Fruit fly (Drosophila melanogaster) whole organism, pupa: ENCODE results near the gene Obp85a.

Experiments used
- CG10348 ChIP-seq: fragments of 200-800 bp; sonication (Bioruptor generic); IDR thresholded peaks from 2 replicates; pipeline ENCODE4 v1.3.6; 2022; ENCODE audit warnings: missing biosample characterization, missing genetic modification characterization
- CG12605 ChIP-seq: fragments of 200-800 bp; sonication (Bioruptor generic); IDR thresholded peaks from 2 replicates; pipeline ENCODE4 v1.3.6; 2022; ENCODE audit warnings: missing biosample characterization, missing genetic modification characterization
- CG14655 ChIP-seq: fragments of 200-800 bp; sonication (Bioruptor generic); optimal IDR thresholded peaks from 3 replicates; lab custom pipeline; 2017; ENCODE audit warnings: mild to moderate bottlenecking, missing biosample characterization, missing genetic modification reagents, missing genetic modification characterization
- CG15710 ChIP-seq: fragments of 200-800 bp; sonication (Bioruptor generic); optimal IDR thresholded peaks from 2 replicates; lab custom pipeline; 2018; ENCODE audit warnings: missing biosample characterization, mild to moderate bottlenecking, missing genetic modification characterization, moderate library complexity
- CG17806 ChIP-seq: fragments of 200-800 bp; sonication (Bioruptor generic); optimal IDR thresholded peaks from 2 replicates; lab custom pipeline; 2018; ENCODE audit warnings: missing biosample characterization, mild to moderate bottlenecking, missing genetic modification characterization, moderate library complexity
- CG4496 ChIP-seq: fragments of 200-800 bp; sonication (Bioruptor generic); IDR thresholded peaks from 3 replicates; pipeline ENCODE4 v1.3.6; 2022; ENCODE audit warnings: missing biosample characterization, missing genetic modification characterization
- CG8159 ChIP-seq: fragments of 200-800 bp; sonication (Bioruptor generic); optimal IDR thresholded peaks from 3 replicates; lab custom pipeline; 2018; ENCODE audit warnings: missing biosample characterization, mild to moderate bottlenecking, missing genetic modification characterization, moderate library complexity
- CG9948 ChIP-seq: fragments of 200-800 bp; sonication (Bioruptor generic); optimal IDR thresholded peaks from 2 replicates; lab custom pipeline; 2018; ENCODE audit warnings: missing biosample characterization, mild to moderate bottlenecking, missing genetic modification characterization, moderate library complexity
- Ets98B ChIP-seq: fragments of 200-800 bp; sonication (Bioruptor generic); IDR thresholded peaks from 2 replicates; pipeline ENCODE4 v1.3.6; 2022; ENCODE audit warnings: missing biosample characterization, missing genetic modification characterization
- Pif1A ChIP-seq: fragments of 200-800 bp; sonication (Bioruptor generic); optimal IDR thresholded peaks from 3 replicates; lab custom pipeline; 2016; ENCODE audit warnings: missing biosample characterization, missing genetic modification characterization
- Pif1B ChIP-seq: fragments of 200-800 bp; sonication (Bioruptor generic); optimal IDR thresholded peaks from 3 replicates; lab custom pipeline; 2016; ENCODE audit warnings: missing biosample characterization, missing genetic modification characterization
- fd96Ca ChIP-seq: fragments of 200-800 bp; sonication (Bioruptor generic); IDR thresholded peaks from 3 replicates; pipeline ENCODE4 v1.3.6; 2022; ENCODE audit warnings: missing biosample characterization, missing genetic modification characterization
- rn ChIP-seq: fragments of 200-800 bp; sonication (Bioruptor generic); IDR thresholded peaks from 2 replicates; pipeline ENCODE4 v1.3.6; 2022; ENCODE audit warnings: missing biosample characterization, missing genetic modification characterization

Obp85a gene

dm6 chr3R:8453344-8453743, 32.9 kb upstream of the Obp85a start:
- no peak for TF ChIP-seq CG12605 (GFP tag; lab: Robert Waterston, UW)

DNA sequence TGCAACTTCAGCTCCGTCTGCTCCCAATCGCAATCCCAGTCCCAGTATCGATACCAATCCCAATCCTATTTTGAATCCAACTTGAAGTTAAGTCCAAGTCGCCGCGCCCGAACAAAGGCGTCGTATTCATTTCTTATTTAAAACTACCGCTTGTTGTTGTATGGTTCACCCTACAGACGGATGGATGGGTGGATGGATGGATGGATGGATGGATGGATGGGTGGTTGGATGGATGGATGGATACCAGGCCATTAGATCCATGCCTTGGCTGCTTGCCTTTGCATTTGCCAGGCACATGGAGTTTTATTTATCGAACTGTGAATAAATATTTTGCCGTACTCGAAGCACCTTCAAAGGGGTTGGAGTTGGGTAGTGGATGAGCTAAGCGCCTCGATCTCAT, 28.5 kb upstream of the Obp85a start:
- TF ChIP-seq CG12605 (GFP tag; lab: Robert Waterston, UW) (no peak), Pif1A (GFP tag; lab: Kevin White, UChicago) (no peak), CG8159 (tag; lab: Kevin White, UChicago) (no peak)

dm6 chr3R:8445444-8445843, 25.0 kb upstream of the Obp85a start:
- TF ChIP-seq CG17806 (tag; lab: Kevin White, UChicago) (no peak), CG10348 (GFP tag; lab: Robert Waterston, UW) (no peak), CG15710 (peak; percentile 55), Pif1B (GFP tag; lab: Kevin White, UChicago) (no peak), fd96Ca (no peak), CG4496 (peak; percentile 55; the same call in 2 of the 3 replicates), CG14655 (GFP tag; lab: Kevin White, UChicago) (peak; percentile 58), CG9948 (peak; percentile 26), rn (GFP tag; lab: Robert Waterston, UW) (0 out of 2 replicates have a peak, but pooled peaks have one; percentile 24), CG12605 (GFP tag; lab: Robert Waterston, UW) (no peak), CG8159 (tag; lab: Kevin White, UChicago) (peak; percentile 73), Pif1A (GFP tag; lab: Kevin White, UChicago) (no peak), Ets98B (GFP tag; lab: Robert Waterston, UW) (peak; percentile 24; the same call in 1 of the 2 replicates)
- TF ChIP-seq, all 21 proteins: peak for 7

- TF ChIP-seq CG17806 (tag; lab: Kevin White, UChicago) = no peak
These were observed 30.8 kb downstream of the Obp85a start for dm6 chr3R:8389636-8390035.
